Fruit fly (Drosophila melanogaster) Kc167 (cell line): ENCODE results near the gene Lamtor3.

Experiments used
- Sin3A ChIP-seq: fragments of >200 bp; optimal IDR thresholded peaks from 2 replicates; lab custom pipeline; 2018; ENCODE audit warnings: missing external identifiers
- h ChIP-seq: fragments of >200 bp; optimal IDR thresholded peaks from 3 replicates; lab custom pipeline; 2018; ENCODE audit warnings: missing external identifiers
- insv ChIP-seq: fragments of >200 bp; optimal IDR thresholded peaks from 3 replicates; lab custom pipeline; 2018; ENCODE audit warnings: missing external identifiers
- psq ChIP-seq: fragments of >200 bp; optimal IDR thresholded peaks from 2 replicates; lab custom pipeline; 2017; ENCODE audit warnings: missing external identifiers

DNA sequence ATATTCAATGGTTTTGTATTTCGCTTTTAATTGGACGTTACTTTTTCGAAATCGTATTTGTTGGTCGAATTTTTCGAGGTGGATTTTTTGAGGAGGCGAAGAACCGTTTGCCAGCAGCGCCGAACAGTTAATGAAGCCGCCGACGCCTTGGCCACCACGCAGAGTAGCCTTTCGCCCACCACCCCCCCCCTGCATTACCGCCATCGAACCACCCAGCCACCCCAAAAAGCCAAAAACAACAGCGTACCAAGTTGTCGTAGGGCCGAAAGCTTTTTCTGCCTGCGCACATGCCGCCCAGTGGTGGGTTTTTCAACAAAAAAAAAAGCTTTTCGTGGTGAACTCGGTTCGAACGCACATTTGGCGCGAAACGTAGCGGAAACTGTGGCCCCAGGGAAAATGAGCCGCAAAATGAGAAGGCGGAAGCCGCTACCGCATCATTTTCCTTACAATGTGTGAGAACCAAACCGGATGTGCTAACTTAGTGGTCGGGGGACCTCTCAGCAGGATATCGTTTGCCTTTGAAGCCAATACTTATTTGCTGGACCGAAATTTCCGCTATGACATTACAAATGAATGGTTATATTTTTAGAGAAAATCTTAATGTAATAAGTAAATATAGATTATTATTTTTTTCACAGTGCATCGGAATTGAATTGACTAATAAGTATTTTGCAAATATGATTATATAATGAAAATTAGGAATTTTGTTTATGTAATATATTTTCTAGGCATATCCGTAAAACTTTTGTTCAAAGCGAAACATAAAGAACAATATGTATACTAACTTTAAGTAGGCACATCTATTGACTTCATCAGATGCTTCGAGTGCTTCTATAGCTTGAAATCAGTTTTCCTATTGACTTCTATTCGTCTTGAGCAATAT, 47.8 kb upstream of the Lamtor3 start, which contains the start of the genes Dif and CG5043:
- TF ChIP-seq insv (lab: Kevin White, UChicago) (no peak), psq (lab: Kevin White, UChicago) (no peak), h (no peak), Sin3A (lab: Kevin White, UChicago) (no peak)
